Worm (Caenorhabditis elegans) whole organism, L1 larva: ENCODE measurements around the gene C15C8.7.
A peak's percentile ranks its signal among the peaks of the same experiment; 100 is the strongest.

Experiments used
- ces-1 ChIP-seq: fragments of 150-350 bp; optimal IDR thresholded peaks from 2 replicates; lab custom pipeline; 2014; ENCODE audit warnings: missing biosample characterization, missing genetic modification reagents, missing genetic modification characterization
- egl-27 ChIP-seq, 2 experiments: fragments of 150-350 bp in 1 of 2; sonication (generic microtip); optimal IDR thresholded peaks; 3 replicates each; lab custom pipeline; 2017 to 2018; ENCODE audit warnings: missing biosample characterization in 2 of 2, missing genetic modification characterization in 2 of 2, missing genetic modification reagents in 2 of 2
- elt-3 ChIP-seq, 6 experiments: fragments of 150-350 bp in 1 of 6; sonication (generic microtip); optimal IDR thresholded peaks; 2 replicates each; lab custom pipeline; 2017 to 2018; ENCODE audit warnings: missing biosample characterization in 6 of 6, missing genetic modification characterization in 6 of 6, inconsistent platforms in 1 of 6
- fos-1 ChIP-seq: fragments of 150-350 bp; optimal IDR thresholded peaks from 2 replicates; lab custom pipeline; 2014; ENCODE audit warnings: missing biosample characterization, missing genetic modification characterization
- lin-15B ChIP-seq: fragments of 150-350 bp; sonication (generic microtip); optimal IDR thresholded peaks from 3 replicates; lab custom pipeline; 2014; ENCODE audit warnings: missing biosample characterization, missing genetic modification characterization
- lin-39 ChIP-seq: fragments of 150-350 bp; optimal IDR thresholded peaks from 2 replicates; lab custom pipeline; 2014; ENCODE audit warnings: missing biosample characterization, missing genetic modification reagents, missing genetic modification characterization
- nhr-11 ChIP-seq: fragments of 150-350 bp; optimal IDR thresholded peaks from 2 replicates; lab custom pipeline; 2014; ENCODE audit warnings: missing biosample characterization, missing genetic modification characterization
- nhr-12 ChIP-seq: sonication (generic microtip); optimal IDR thresholded peaks from 2 replicates; lab custom pipeline; 2017; ENCODE audit warnings: missing biosample characterization, missing genetic modification characterization
- nhr-71 ChIP-seq: sonication (generic microtip); optimal IDR thresholded peaks from 2 replicates; lab custom pipeline; 2016; ENCODE audit warnings: mild to moderate bottlenecking, missing genetic modification characterization, moderate library complexity, missing compliant biosample characterization
- skn-1 ChIP-seq: fragments of 150-350 bp; optimal IDR thresholded peaks from 2 replicates; lab custom pipeline; 2014; ENCODE audit warnings: missing biosample characterization, missing genetic modification characterization
- ztf-11 ChIP-seq, 2 experiments: sonication (generic microtip); optimal IDR thresholded peaks; 2 replicates each; lab custom pipeline; 2016 to 2017; ENCODE audit warnings: missing genetic modification characterization in 2 of 2, missing biosample characterization in 1 of 2, missing compliant biosample characterization in 1 of 2

ce11 chrV:12732734-12733133, 12.1 kb downstream of the C15C8.7 start:
- no peak for TF ChIP-seq nhr-12 (tag; lab: Kevin White, UChicago)
- TF ChIP-seq ces-1 = no peak
- TF ChIP-seq lin-15B (tag; lab: Kevin White, UChicago) = no peak
- peak in 2 of 6 experiments; percentile 11 to 29 for TF ChIP-seq elt-3 (tag; optimal IDR thresholded peaks at IDR 0.05; lab: Kevin White, UChicago)
- no peak for TF ChIP-seq skn-1
- no peak for TF ChIP-seq lin-39
- TF ChIP-seq fos-1 (tag; lab: Kevin White, UChicago) = no peak
- no peak for TF ChIP-seq ztf-11 (tag; optimal IDR thresholded peaks at IDR 0.05; lab: Kevin White, UChicago)
- TF ChIP-seq nhr-11 (tag; lab: Kevin White, UChicago) = no peak
- no peak for TF ChIP-seq egl-27 (tag; optimal IDR thresholded peaks at IDR 0.05; lab: Kevin White, UChicago)
- TF ChIP-seq nhr-71 (tag; lab: Kevin White, UChicago) = no peak
